Fruit fly (Drosophila melanogaster): ENCODE results near the gene Acp26Aa.

Acp26Aa gene

DNA sequence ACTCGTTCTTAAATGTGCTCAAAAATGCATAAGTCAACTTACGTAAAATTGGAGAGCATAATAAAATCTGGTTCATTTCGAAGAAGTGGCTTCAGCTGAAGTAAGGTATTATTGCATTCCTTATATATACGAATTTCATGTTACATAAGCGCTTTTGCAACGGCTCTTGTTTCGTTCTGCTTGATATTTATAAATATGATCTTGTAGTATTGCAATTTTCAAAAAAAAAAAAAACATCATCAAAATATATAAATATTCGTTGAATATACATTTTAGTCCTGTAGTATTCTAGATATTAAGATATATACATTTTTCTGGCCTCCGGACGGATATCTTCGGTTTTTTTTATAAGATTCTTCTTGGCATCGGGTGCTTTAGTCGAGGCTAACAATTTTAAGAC lies at the start of gene Acp26Aa:
Acp26Aa (minus strand) TSS at position 101 of the 400 bp plus-strand sequence.
- TF ChIP-seq gl (tag; optimal IDR thresholded peaks at IDR 0.05) (no peak), fd96Ca (GFP tag; IDR thresholded peaks at IDR 0.05) (no peak), Ets98B (GFP tag; IDR thresholded peaks at IDR 0.05) (no peak), CG4496 (GFP tag; IDR thresholded peaks at IDR 0.05) (no peak), EcR (GFP tag; optimal IDR thresholded peaks at IDR 0.05) (no peak)

DNA sequence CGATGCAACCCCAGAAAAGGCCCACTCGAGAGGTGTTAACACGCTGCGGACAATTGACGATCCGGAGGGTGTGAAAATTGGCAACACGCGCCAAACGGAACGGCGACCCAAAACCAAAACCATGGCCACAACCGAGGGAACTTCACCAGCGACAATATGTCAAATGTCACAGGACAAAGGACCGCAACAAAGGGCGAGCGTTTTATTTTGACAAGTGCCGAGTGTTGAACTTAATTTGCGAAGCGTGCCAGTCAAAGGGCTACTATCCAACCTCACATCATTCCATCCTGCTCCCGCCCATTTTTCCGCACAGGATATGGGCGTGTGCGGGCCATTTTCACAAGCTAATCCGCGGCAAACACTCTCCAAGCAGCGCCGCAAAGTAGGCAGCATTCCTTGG lies 33.7 kb upstream of the Acp26Aa start:
- TF ChIP-seq CG13204 (GFP tag; optimal IDR thresholded peaks at IDR 0.05) (no peak), CG15710 (tag; optimal IDR thresholded peaks at IDR 0.05) (no peak), Pif1B (GFP tag; optimal IDR thresholded peaks at IDR 0.05) (no peak), gl (tag; optimal IDR thresholded peaks at IDR 0.05) (no peak), CG8159 (tag; optimal IDR thresholded peaks at IDR 0.05) (no peak), rn (GFP tag; IDR thresholded peaks at IDR 0.05) (no peak), CG4496 (GFP tag; IDR thresholded peaks at IDR 0.05) (no peak), CG8301 (tag; optimal IDR thresholded peaks at IDR 0.05) (no peak), CG34367 (tag; optimal IDR thresholded peaks at IDR 0.05) (no peak), CG10348 (GFP tag; IDR thresholded peaks at IDR 0.05) (no peak)

DNA sequence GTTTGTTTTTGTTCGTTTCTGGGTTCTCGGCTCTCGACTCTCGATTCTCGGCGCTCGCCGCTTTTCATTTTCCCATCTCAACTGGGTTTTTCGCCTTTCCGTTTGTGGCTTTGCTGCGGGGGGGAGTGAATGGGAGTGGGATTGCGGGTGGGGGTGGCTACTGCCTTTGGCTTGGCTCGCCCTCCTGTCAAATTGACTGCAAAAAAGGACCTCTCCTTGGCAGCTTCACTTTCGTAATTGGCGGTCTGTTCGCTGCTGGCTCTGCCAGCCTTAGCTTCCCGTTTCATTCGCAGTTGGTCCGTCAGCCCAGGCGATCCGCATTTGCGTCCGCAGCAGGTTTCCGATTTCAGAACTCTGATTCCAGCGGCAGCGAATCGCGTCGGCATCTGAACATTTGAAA lies 31.9 kb upstream of the Acp26Aa start, which contains the start of gene dsf:
dsf (plus strand) TSS at position 301 of the 400 bp plus-strand sequence.
- no peak for TF ChIP-seq Pif1B (GFP tag; optimal IDR thresholded peaks at IDR 0.05)
- no peak for TF ChIP-seq rn (GFP tag; IDR thresholded peaks at IDR 0.05)
- no peak for TF ChIP-seq CG8159 (tag; optimal IDR thresholded peaks at IDR 0.05)
- no peak for TF ChIP-seq fd96Ca (GFP tag; IDR thresholded peaks at IDR 0.05)
- TF ChIP-seq CG32121 (GFP tag; IDR thresholded peaks at IDR 0.05): no peak
- TF ChIP-seq CG9948 (tag; optimal IDR thresholded peaks at IDR 0.05): no peak
- no peak for TF ChIP-seq CG10348 (GFP tag; IDR thresholded peaks at IDR 0.05)
- TF ChIP-seq Pif1A (GFP tag; optimal IDR thresholded peaks at IDR 0.05): no peak
- no peak for TF ChIP-seq Ets98B (GFP tag; IDR thresholded peaks at IDR 0.05)
- no peak for TF ChIP-seq gl (tag; optimal IDR thresholded peaks at IDR 0.05)

DNA sequence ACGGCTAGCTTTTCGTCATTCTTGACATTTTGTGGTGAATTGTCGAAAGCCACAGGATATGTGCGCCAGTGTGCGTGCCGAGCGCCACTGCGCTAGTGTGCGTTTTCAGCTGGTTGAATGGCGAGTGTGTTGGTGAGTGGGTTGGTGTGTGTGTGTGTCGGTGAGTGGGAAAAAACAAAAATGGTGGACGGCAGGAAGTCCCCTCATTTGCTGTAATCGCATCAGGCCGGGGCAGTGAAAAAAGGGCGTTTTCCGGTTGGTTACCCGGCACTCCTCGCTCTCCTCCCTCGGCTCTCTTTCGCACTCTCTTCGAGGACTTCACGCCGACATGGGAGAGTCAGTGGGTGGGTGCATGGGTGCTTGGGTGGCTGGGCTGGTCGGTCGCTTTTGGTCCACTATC lies 31.5 kb upstream of the Acp26Aa start:
- TF ChIP-seq CG12605 (GFP tag; IDR thresholded peaks at IDR 0.05) (no peak), gl (tag; optimal IDR thresholded peaks at IDR 0.05) (no peak), CG32121 (GFP tag; IDR thresholded peaks at IDR 0.05) (no peak), D1 (tag; optimal IDR thresholded peaks at IDR 0.05) (no peak), CG13204 (GFP tag; optimal IDR thresholded peaks at IDR 0.05) (no peak), Ets98B (GFP tag; IDR thresholded peaks at IDR 0.05) (no peak), CG14655 (GFP tag; optimal IDR thresholded peaks at IDR 0.05) (no peak), rn (GFP tag; IDR thresholded peaks at IDR 0.05) (no peak), Pif1A (GFP tag; optimal IDR thresholded peaks at IDR 0.05) (no peak), CG17806 (tag; optimal IDR thresholded peaks at IDR 0.05) (no peak), CG34367 (tag; optimal IDR thresholded peaks at IDR 0.05) (no peak)

DNA sequence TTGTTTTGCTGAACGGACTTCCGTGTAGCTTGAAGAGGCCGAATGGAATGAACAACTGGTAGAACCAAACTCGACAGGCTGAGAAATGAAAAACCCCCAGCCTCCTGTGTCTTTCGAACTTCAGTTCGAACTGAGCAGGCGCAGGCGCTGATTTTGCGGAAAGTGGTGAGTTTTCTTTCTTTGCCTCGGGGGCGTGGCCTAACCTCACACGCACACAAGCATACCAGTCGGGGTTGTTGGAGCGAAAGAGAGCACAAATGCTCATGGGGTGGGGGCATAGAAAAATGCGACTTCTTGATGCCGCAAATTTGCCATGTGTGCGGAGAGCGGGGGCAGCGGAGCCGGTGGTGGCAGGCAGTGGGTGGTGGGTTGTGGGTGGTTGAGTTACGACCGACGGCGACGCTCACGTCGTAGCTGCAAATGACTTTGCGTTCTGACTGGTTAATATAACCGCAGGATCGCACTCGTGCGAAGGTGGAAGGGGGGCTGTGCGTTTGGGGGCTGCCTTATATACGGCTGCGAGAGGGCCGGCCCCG lies 30.0 kb upstream of the Acp26Aa start, which contains the start of gene CG9016:
CG9016 (minus strand) TSS at position 51 of the 536 bp plus-strand sequence.
- TF ChIP-seq CG15710 (tag; optimal IDR thresholded peaks at IDR 0.05) (no peak), CG9948 (tag; optimal IDR thresholded peaks at IDR 0.05) (no peak), Pif1A (GFP tag; optimal IDR thresholded peaks at IDR 0.05) (no peak), EcR (GFP tag; optimal IDR thresholded peaks at IDR 0.05) (no peak), Snoo (tag; optimal IDR thresholded peaks at IDR 0.05) (no peak), CG8301 (tag; optimal IDR thresholded peaks at IDR 0.05) (no peak), Ets98B (GFP tag; IDR thresholded peaks at IDR 0.05) (no peak), gl (tag; optimal IDR thresholded peaks at IDR 0.05) (no peak), Pif1B (GFP tag; optimal IDR thresholded peaks at IDR 0.05) (no peak), CG12605 (GFP tag; IDR thresholded peaks at IDR 0.05) (no peak), CG34367 (tag; optimal IDR thresholded peaks at IDR 0.05) (no peak), D1 (tag; optimal IDR thresholded peaks at IDR 0.05) (no peak), CG17806 (tag; optimal IDR thresholded peaks at IDR 0.05) (no peak), CG13204 (GFP tag; optimal IDR thresholded peaks at IDR 0.05) (no peak), fd96Ca (GFP tag; IDR thresholded peaks at IDR 0.05) (no peak), CG8159 (tag; optimal IDR thresholded peaks at IDR 0.05) (no peak), CG32121 (GFP tag; IDR thresholded peaks at IDR 0.05) (no peak)

DNA sequence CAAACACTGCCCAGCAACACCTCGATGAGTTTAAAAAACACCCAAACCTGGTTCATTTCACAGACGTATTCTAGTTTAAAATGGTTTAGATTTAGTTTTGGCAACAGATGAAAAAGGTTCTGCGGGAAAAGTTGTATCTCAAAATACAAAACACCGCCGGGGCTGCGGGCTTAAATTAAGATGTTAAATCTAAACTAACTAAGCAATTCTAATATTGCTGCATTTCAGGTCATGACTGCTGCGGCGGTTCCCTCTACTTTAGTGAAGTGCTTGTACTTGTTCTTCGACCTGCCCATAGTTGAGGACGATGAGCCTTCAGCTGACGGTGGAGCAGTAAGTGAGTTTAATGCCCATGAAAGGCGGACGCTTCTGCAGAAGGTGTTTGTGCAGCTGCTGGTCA lies 16.5 kb upstream of the Acp26Aa start, which contains the start of gene CG14000:
CG14000 (minus strand) TSS at position 101 of the 400 bp plus-strand sequence.
- TF ChIP-seq Snoo (tag; optimal IDR thresholded peaks at IDR 0.05) (no peak), Pif1A (GFP tag; optimal IDR thresholded peaks at IDR 0.05) (no peak), CG17806 (tag; optimal IDR thresholded peaks at IDR 0.05) (no peak), Pif1B (GFP tag; optimal IDR thresholded peaks at IDR 0.05) (no peak), CG14655 (GFP tag; optimal IDR thresholded peaks at IDR 0.05) (no peak), CG32121 (GFP tag; IDR thresholded peaks at IDR 0.05) (no peak), CG9948 (tag; optimal IDR thresholded peaks at IDR 0.05) (no peak), D1 (tag; optimal IDR thresholded peaks at IDR 0.05) (no peak), CG34367 (tag; optimal IDR thresholded peaks at IDR 0.05) (no peak), CG8159 (tag; optimal IDR thresholded peaks at IDR 0.05) (no peak), EcR (GFP tag; optimal IDR thresholded peaks at IDR 0.05) (no peak), rn (GFP tag; IDR thresholded peaks at IDR 0.05) (no peak), gl (tag; optimal IDR thresholded peaks at IDR 0.05) (no peak), CG12605 (GFP tag; IDR thresholded peaks at IDR 0.05) (no peak), CG15710 (tag; optimal IDR thresholded peaks at IDR 0.05) (no peak)
